Fruit fly (Drosophila melanogaster): Measurements from ENCODE around the gene CG15399.
A peak's percentile ranks its signal among the peaks of the same experiment; 100 is the strongest.

The CG15399 gene

DNA sequence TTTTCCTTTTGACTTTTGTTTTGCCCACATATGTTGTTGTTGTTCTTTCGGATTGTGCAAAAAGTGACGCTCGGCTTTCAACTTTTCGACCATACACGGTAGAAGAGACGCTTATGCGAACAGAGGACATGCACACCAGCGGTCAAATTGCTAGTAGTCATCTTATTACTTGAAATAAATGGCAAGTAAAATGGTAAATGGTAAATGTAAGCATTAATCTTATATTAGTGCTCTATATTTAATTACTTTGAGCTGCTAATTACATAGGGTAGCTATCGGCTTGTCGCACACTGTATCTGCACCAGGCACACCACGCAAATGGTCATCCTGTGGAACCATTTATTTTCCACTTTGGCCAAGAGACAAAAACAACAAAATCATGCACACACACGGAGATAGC, 50.3 kb downstream of the CG15399 start (continued):
- no peak for TF ChIP-seq CG1233 (GFP tag; optimal IDR thresholded peaks at IDR 0.05)
- no peak for TF ChIP-seq inv (GFP tag; IDR thresholded peaks at IDR 0.05; ENCODE audit: partially characterized antibody)
- TF ChIP-seq prd (optimal IDR thresholded peaks at IDR 0.05): no peak
- peak; percentile 52; the same call in 1 of the 3 replicates for TF ChIP-seq prd (GFP tag; IDR thresholded peaks at IDR 0.05)
- no peak for TF ChIP-seq CG6683 (GFP tag; optimal IDR thresholded peaks at IDR 0.05)
- TF ChIP-seq Sox102F (GFP tag; optimal IDR thresholded peaks at IDR 0.05): peak; percentile 4
- TF ChIP-seq Ada2b (GFP tag; IDR thresholded peaks at IDR 0.05): 0 out of 2 replicates have a peak, but pooled peaks have one; percentile 17
- no peak for TF ChIP-seq CG3995 (GFP tag; optimal IDR thresholded peaks at IDR 0.05)
- no peak for TF ChIP-seq Ravus (GFP tag; IDR thresholded peaks at IDR 0.05)
- TF ChIP-seq CG18599 (GFP tag; optimal IDR thresholded peaks at IDR 0.05): peak; percentile 65
- TF ChIP-seq Chrac-16 (GFP tag; optimal IDR thresholded peaks at IDR 0.05): peak; percentile 20
- TF ChIP-seq sens (GFP tag): peak; percentile 51
- no peak for TF ChIP-seq dm (GFP tag; optimal IDR thresholded peaks at IDR 0.05)
- TF ChIP-seq aop (GFP tag; IDR thresholded peaks at IDR 0.05): no peak
- no peak for TF ChIP-seq CG30431 (GFP tag; optimal IDR thresholded peaks at IDR 0.05)
- no peak for TF ChIP-seq CG16813 (GFP tag; IDR thresholded peaks at IDR 0.05; ENCODE audit: partially characterized antibody)
- no peak for TF ChIP-seq CG10267 (tag; optimal IDR thresholded peaks at IDR 0.05)
- TF ChIP-seq Antp (GFP tag; optimal IDR thresholded peaks at IDR 0.05): no peak
- no peak for TF ChIP-seq CG11085 (GFP tag; IDR thresholded peaks at IDR 0.05)
- no peak for TF ChIP-seq Oaz (GFP tag; IDR thresholded peaks at IDR 0.05)
- no peak for TF ChIP-seq pnt (GFP tag; optimal IDR thresholded peaks at IDR 0.05)
- TF ChIP-seq grau (tag; optimal IDR thresholded peaks at IDR 0.05): no peak
- no peak for TF ChIP-seq CG34376 (GFP tag; optimal IDR thresholded peaks at IDR 0.05)
- no peak for TF ChIP-seq CG4424 (GFP tag; optimal IDR thresholded peaks at IDR 0.05)
- TF ChIP-seq CG10274 (GFP tag; optimal IDR thresholded peaks at IDR 0.05): no peak
- TF ChIP-seq CG10366 (GFP tag; IDR thresholded peaks at IDR 0.05): no peak
- TF ChIP-seq gem (tag; optimal IDR thresholded peaks at IDR 0.05): peak; percentile 36
- no peak for TF ChIP-seq slp2 (GFP tag; optimal IDR thresholded peaks at IDR 0.05)
- no peak for TF ChIP-seq gt (GFP tag; IDR thresholded peaks at IDR 0.05)
- TF ChIP-seq nerfin-2 (GFP tag; IDR thresholded peaks at IDR 0.05; ENCODE audit: partially characterized antibody): no peak
- TF ChIP-seq ro (GFP tag; IDR thresholded peaks at IDR 0.05): no peak
- TF ChIP-seq C15 (GFP tag; IDR thresholded peaks at IDR 0.05): 0 out of 3 replicates have a peak, but pooled peaks have one; percentile 12
- TF ChIP-seq CG3838 (GFP tag; optimal IDR thresholded peaks at IDR 0.05): no peak
- no peak for TF ChIP-seq Camta (GFP tag; optimal IDR thresholded peaks at IDR 0.05)
- TF ChIP-seq Sox100B (GFP tag; optimal IDR thresholded peaks at IDR 0.05): no peak
- no peak for TF ChIP-seq Asciz (GFP tag; optimal IDR thresholded peaks at IDR 0.05)
- no peak for TF ChIP-seq Hr3 (GFP tag; optimal IDR thresholded peaks at IDR 0.05)
- no peak for TF ChIP-seq CG18476 (GFP tag; optimal IDR thresholded peaks at IDR 0.05)
- TF ChIP-seq abd-A (tag; optimal IDR thresholded peaks at IDR 0.05): no peak
- TF ChIP-seq shn (GFP tag; optimal IDR thresholded peaks at IDR 0.05): no peak
- no peak for TF ChIP-seq Tbp (GFP tag; optimal IDR thresholded peaks at IDR 0.05)
- TF ChIP-seq trem (tag; optimal IDR thresholded peaks at IDR 0.05): no peak
- TF ChIP-seq row (GFP tag; IDR thresholded peaks at IDR 0.05): peak; percentile 43; the same call in 2 of the 3 replicates
- TF ChIP-seq HmgZ (tag; optimal IDR thresholded peaks at IDR 0.05): no peak
- TF ChIP-seq oc (tag; optimal IDR thresholded peaks at IDR 0.05): no peak
- TF ChIP-seq trh (GFP tag; optimal IDR thresholded peaks at IDR 0.05): no peak
- no peak for TF ChIP-seq CG7987 (GFP tag; optimal IDR thresholded peaks at IDR 0.05)
- no peak for TF ChIP-seq tin (GFP tag; optimal IDR thresholded peaks at IDR 0.05)
- no peak for TF ChIP-seq Jarid2 (GFP tag; optimal IDR thresholded peaks at IDR 0.05)
- no peak for TF ChIP-seq Nf-YC (tag; optimal IDR thresholded peaks at IDR 0.05)
- TF ChIP-seq CG7839 (tag; optimal IDR thresholded peaks at IDR 0.05): peak; percentile 33
- TF ChIP-seq croc (GFP tag; conservative IDR thresholded peaks at IDR 0.05): no peak

Measured in whole organism, embryonic.